Fruit fly (Drosophila melanogaster): Measurements from ENCODE around the gene Gbeta5.
A peak's percentile ranks its signal among the peaks of the same experiment; 100 is the strongest.

Gene Gbeta5

DNA sequence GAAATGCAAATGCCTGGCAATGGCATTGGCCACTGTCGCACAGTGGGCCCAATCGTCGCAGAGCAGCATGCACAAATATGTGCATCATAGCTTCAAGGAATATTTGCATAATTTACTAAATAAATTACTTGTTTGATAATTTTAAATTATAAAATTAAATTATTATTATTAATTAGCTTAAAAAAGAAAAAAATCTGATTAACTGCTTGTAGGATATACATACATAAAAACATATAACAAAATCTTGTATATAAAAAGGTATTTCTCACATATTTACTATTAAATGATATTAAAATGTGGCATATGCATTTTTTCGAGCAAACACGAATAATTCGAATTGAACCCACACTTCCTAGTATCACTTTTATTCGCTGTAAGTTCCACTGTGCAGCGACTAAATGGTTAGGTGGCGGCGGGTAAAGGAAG lies 26.8 kb downstream of the Gbeta5 start (continued):
- TF ChIP-seq Ravus (GFP tag; IDR thresholded peaks at IDR 0.05) (no peak), Hr51 (GFP tag; optimal IDR thresholded peaks at IDR 0.05) (peak in 1 of 2 experiments; percentile 71), bsh (GFP tag; optimal IDR thresholded peaks at IDR 0.05) (peak in 1 of 2 experiments; percentile 60), PHDP (tag; optimal IDR thresholded peaks at IDR 0.05) (peak; percentile 40), CG16813 (GFP tag; IDR thresholded peaks at IDR 0.05; ENCODE audit: partially characterized antibody) (no peak), ro (GFP tag; IDR thresholded peaks at IDR 0.05) (no peak), z (GFP tag; IDR thresholded peaks at IDR 0.05) (no peak), CG4820 (GFP tag; optimal IDR thresholded peaks at IDR 0.05) (peak; percentile 24), wdn (GFP tag; IDR thresholded peaks at IDR 0.05) (no peak), nau (GFP tag; optimal IDR thresholded peaks at IDR 0.05) (no peak), MBD-R2 (GFP tag; IDR thresholded peaks at IDR 0.05) (no peak), row (GFP tag; IDR thresholded peaks at IDR 0.05) (peak; percentile 39; the same call in 2 of the 3 replicates), lilli (GFP tag; optimal IDR thresholded peaks at IDR 0.05) (no peak), Spps (tag; optimal IDR thresholded peaks at IDR 0.05) (no peak), CG17612 (GFP tag; IDR thresholded peaks at IDR 0.05) (no peak), CG8290 (GFP tag; optimal IDR thresholded peaks at IDR 0.05) (no peak), CG8290 (tag; optimal IDR thresholded peaks at IDR 0.05) (no peak), CG2129 (GFP tag; IDR thresholded peaks at IDR 0.05; ENCODE audit: partially characterized antibody) (no peak), CG15479 (GFP tag; optimal IDR thresholded peaks at IDR 0.05) (no peak), pita (GFP tag; optimal IDR thresholded peaks at IDR 0.05) (no peak), klu (GFP tag; IDR thresholded peaks at IDR 0.05) (no peak), tio (GFP tag; optimal IDR thresholded peaks at IDR 0.05) (no peak), Hey (tag; optimal IDR thresholded peaks at IDR 0.05) (no peak), CG14860 (GFP tag; IDR thresholded peaks at IDR 0.05; ENCODE audit: partially characterized antibody) (no peak), Vsx1 (GFP tag; optimal IDR thresholded peaks at IDR 0.05) (peak; percentile 36), CG7786 (GFP tag; optimal IDR thresholded peaks at IDR 0.05) (no peak), CG12659 (GFP tag; optimal IDR thresholded peaks at IDR 0.05) (peak; percentile 28), kni (GFP tag; optimal IDR thresholded peaks at IDR 0.05) (no peak), scrt (GFP tag; optimal IDR thresholded peaks at IDR 0.05) (no peak), chn (GFP tag; optimal IDR thresholded peaks at IDR 0.05) (no peak), Stat92E (GFP tag; optimal IDR thresholded peaks at IDR 0.05) (no peak), Nf-YA (GFP tag; IDR thresholded peaks at IDR 0.05) (no peak), CG2202 (tag; optimal IDR thresholded peaks at IDR 0.05) (no peak), cwo (GFP tag; optimal IDR thresholded peaks at IDR 0.05) (peak; percentile 4), chif (GFP tag; optimal IDR thresholded peaks at IDR 0.05) (no peak), D (optimal IDR thresholded peaks at IDR 0.05) (no peak), D (GFP tag; optimal IDR thresholded peaks at IDR 0.05) (peak; percentile 49), sug (tag; optimal IDR thresholded peaks at IDR 0.05) (no peak), CoRest (tag; optimal IDR thresholded peaks at IDR 0.05) (peak; percentile 61), Mes4 (GFP tag; optimal IDR thresholded peaks at IDR 0.05) (no peak), Gug (GFP tag; IDR thresholded peaks at IDR 0.05) (peak; percentile 34; the same call in 1 of the 4 replicates), CG14965 (GFP tag; optimal IDR thresholded peaks at IDR 0.05; ENCODE audit: borderline replicate concordance) (no peak), CG34422 (GFP tag; IDR thresholded peaks at IDR 0.05) (peak; percentile 18; the same call in 1 of the 3 replicates), bab2 (GFP tag; optimal IDR thresholded peaks at IDR 0.05) (no peak), Hsf (GFP tag; optimal IDR thresholded peaks at IDR 0.05) (no peak), onecut (GFP tag; IDR thresholded peaks at IDR 0.05) (0 out of 2 replicates have a peak, but pooled peaks have one; percentile 18), gro (GFP tag; optimal IDR thresholded peaks at IDR 0.05) (no peak), Optix (GFP tag; IDR thresholded peaks at IDR 0.05) (0 out of 3 replicates have a peak, but pooled peaks have one; percentile 41), CG12071 (GFP tag; optimal IDR thresholded peaks at IDR 0.05) (no peak), sob (GFP tag; IDR thresholded peaks at IDR 0.05) (no peak), trem (tag; optimal IDR thresholded peaks at IDR 0.05) (peak; percentile 7)

Data from whole organism, embryonic.